Worm (Caenorhabditis elegans) whole organism, L4 larva: ENCODE measurements around the gene bli-2.

Source experiments
- D1046.2 ChIP-seq: fragments of 200-800 bp; sonication (Bioruptor generic); IDR thresholded peaks from 2 replicates; pipeline ENCODE4 v1.3.6; 2022; ENCODE audit warnings: missing genetic modification characterization, missing compliant biosample characterization
- F44E2.7 ChIP-seq: fragments of 200-800 bp; sonication (Bioruptor generic); IDR thresholded peaks from 2 replicates; pipeline ENCODE4 v2.1.2; 2022; ENCODE audit warnings: missing genetic modification characterization, missing compliant biosample characterization
- F49E8.2 ChIP-seq: sonication (generic microtip); optimal IDR thresholded peaks from 2 replicates; lab custom pipeline; 2016; ENCODE audit warnings: missing compliant biosample characterization, mild to moderate bottlenecking, missing genetic modification characterization, borderline replicate concordance
- R02D3.7 ChIP-seq: fragments of 150-350 bp; sonication (generic microtip); optimal IDR thresholded peaks from 3 replicates; lab custom pipeline; 2014; ENCODE audit warnings: missing biosample characterization, missing genetic modification characterization
- T20F7.1 ChIP-seq: fragments of 200-800 bp; sonication (Bioruptor generic); optimal IDR thresholded peaks from 2 replicates; lab custom pipeline; 2018; ENCODE audit warnings: mild to moderate bottlenecking, missing genetic modification characterization, missing compliant biosample characterization
- Y75B8A.6 ChIP-seq: fragments of 200-800 bp; sonication (Bioruptor generic); IDR thresholded peaks from 2 replicates; pipeline ENCODE4 v1.3.6; 2022; ENCODE audit warnings: missing genetic modification reagents, missing genetic modification characterization, missing compliant biosample characterization
- ZK546.5 ChIP-seq, 2 experiments: sonication (generic microtip); optimal IDR thresholded peaks; 2 replicates each; lab custom pipeline; 2017; ENCODE audit warnings: missing biosample characterization in 2 of 2, missing genetic modification characterization in 2 of 2
- aly-2 ChIP-seq: sonication (generic microtip); optimal IDR thresholded peaks from 2 replicates; lab custom pipeline; 2018; ENCODE audit warnings: missing biosample characterization, missing genetic modification characterization
- ama-1 ChIP-seq: fragments of 150-350 bp; optimal IDR thresholded peaks from 2 replicates; lab custom pipeline; 2014; ENCODE audit warnings: inconsistent platforms, mixed read lengths
- arid-1 ChIP-seq: fragments of 200-800 bp; sonication (Bioruptor generic); conservative IDR thresholded peaks from 2 replicates; pipeline ENCODE4 v1.3.6; 2022; ENCODE audit warnings: missing genetic modification reagents, missing genetic modification characterization, missing compliant biosample characterization
- ceh-32 ChIP-seq: sonication (generic microtip); optimal IDR thresholded peaks from 2 replicates; lab custom pipeline; 2016; ENCODE audit warnings: mild to moderate bottlenecking, missing genetic modification characterization, missing compliant biosample characterization; ENCODE audit not compliant: poor library complexity
- ces-1 ChIP-seq: fragments of 150-350 bp; sonication (generic microtip); optimal IDR thresholded peaks from 4 replicates; lab custom pipeline; 2014; ENCODE audit warnings: missing biosample characterization, missing genetic modification reagents, missing genetic modification characterization
- cey-2 ChIP-seq: sonication (generic microtip); optimal IDR thresholded peaks from 3 replicates; lab custom pipeline; 2017; ENCODE audit warnings: missing genetic modification characterization, mild to moderate bottlenecking, missing compliant biosample characterization, antibody characterized with exemption, borderline replicate concordance; ENCODE audit not compliant: insufficient read depth
- daf-19 ChIP-seq: fragments of 200-800 bp; sonication (Bioruptor generic); conservative IDR thresholded peaks from 2 replicates; pipeline ENCODE4 v1.3.6; 2022; ENCODE audit warnings: missing genetic modification characterization, missing compliant biosample characterization
- daf-8 ChIP-seq: fragments of 200-800 bp; sonication (Bioruptor generic); IDR thresholded peaks from 2 replicates; pipeline ENCODE4 v1.3.6; 2022; ENCODE audit warnings: missing genetic modification characterization, missing compliant biosample characterization
- dmd-6 ChIP-seq: fragments of 200-800 bp; sonication (Bioruptor generic); IDR thresholded peaks from 2 replicates; pipeline ENCODE4 v1.3.6; 2022; ENCODE audit warnings: missing genetic modification reagents, missing genetic modification characterization, missing compliant biosample characterization
- dmd-9 ChIP-seq: fragments of 200-800 bp; sonication (Bioruptor generic); IDR thresholded peaks from 2 replicates; pipeline ENCODE4 v1.3.6; 2022; ENCODE audit warnings: missing genetic modification reagents, missing genetic modification characterization, missing compliant biosample characterization
- duxl-1 ChIP-seq: sonication (generic microtip); optimal IDR thresholded peaks from 2 replicates; lab custom pipeline; 2016; ENCODE audit warnings: mild to moderate bottlenecking, missing genetic modification characterization, moderate library complexity, missing compliant biosample characterization; ENCODE audit not compliant: poor library complexity
- fos-1 ChIP-seq: fragments of 150-350 bp; optimal IDR thresholded peaks from 2 replicates; lab custom pipeline; 2014; ENCODE audit warnings: missing biosample characterization, missing genetic modification characterization
- hlh-11 ChIP-seq: fragments of 200-800 bp; sonication (Bioruptor generic); optimal IDR thresholded peaks from 2 replicates; lab custom pipeline; 2018; ENCODE audit warnings: mild to moderate bottlenecking, missing genetic modification characterization, missing compliant biosample characterization
- hlh-30 ChIP-seq: sonication (generic microtip); optimal IDR thresholded peaks from 2 replicates; lab custom pipeline; 2017; ENCODE audit warnings: antibody characterized with exemption, mild to moderate bottlenecking, missing genetic modification characterization, missing compliant biosample characterization; ENCODE audit not compliant: insufficient read depth
- lin-15B ChIP-seq: fragments of 150-350 bp; sonication (generic microtip); optimal IDR thresholded peaks from 3 replicates; lab custom pipeline; 2014; ENCODE audit warnings: missing biosample characterization, missing genetic modification characterization
- lin-38 ChIP-seq: fragments of 200-800 bp; sonication (Bioruptor generic); IDR thresholded peaks from 2 replicates; pipeline ENCODE4 v1.3.6; 2022; ENCODE audit warnings: missing genetic modification reagents, missing genetic modification characterization, missing compliant biosample characterization
- lin-39 ChIP-seq: fragments of 150-350 bp; optimal IDR thresholded peaks from 2 replicates; lab custom pipeline; 2014; ENCODE audit warnings: missing biosample characterization, missing genetic modification reagents, missing genetic modification characterization
- lir-3 ChIP-seq: sonication (generic microtip); optimal IDR thresholded peaks from 2 replicates; lab custom pipeline; 2016; ENCODE audit warnings: mild to moderate bottlenecking, missing genetic modification characterization, missing compliant biosample characterization
- madf-9 ChIP-seq: fragments of 200-800 bp; sonication (Bioruptor generic); conservative IDR thresholded peaks from 2 replicates; pipeline ENCODE4 v1.3.6; 2022; ENCODE audit warnings: missing genetic modification reagents, missing genetic modification characterization, missing compliant biosample characterization
- mdl-1 ChIP-seq, 2 experiments: fragments of 150-350 bp in 1 of 2; sonication (generic microtip) in 1 of 2; optimal IDR thresholded peaks; 2 replicates each; lab custom pipeline; 2014 to 2017; ENCODE audit warnings: missing biosample characterization in 2 of 2, missing genetic modification characterization in 2 of 2
- mdt-29 ChIP-seq: fragments of 200-800 bp; sonication (Bioruptor generic); IDR thresholded peaks from 2 replicates; pipeline ENCODE4 v1.3.6; 2022; ENCODE audit warnings: missing genetic modification reagents, missing genetic modification characterization, missing compliant biosample characterization
- mxl-3 ChIP-seq: fragments of 200-800 bp; sonication (Bioruptor generic); optimal IDR thresholded peaks from 2 replicates; lab custom pipeline; 2018; ENCODE audit warnings: mild to moderate bottlenecking, missing genetic modification characterization, missing compliant biosample characterization
- nhr-10 ChIP-seq: fragments of 150-350 bp; optimal IDR thresholded peaks from 2 replicates; lab custom pipeline; 2014; ENCODE audit warnings: missing biosample characterization, missing genetic modification characterization
- nhr-11 ChIP-seq: fragments of 150-350 bp; optimal IDR thresholded peaks from 2 replicates; lab custom pipeline; 2014; ENCODE audit warnings: missing biosample characterization, missing genetic modification characterization
- nhr-111 ChIP-seq: fragments of 200-800 bp; sonication (Bioruptor generic); optimal IDR thresholded peaks from 2 replicates; lab custom pipeline; 2018; ENCODE audit warnings: mild to moderate bottlenecking, missing genetic modification characterization, missing compliant biosample characterization
- nhr-237 ChIP-seq: sonication (generic microtip); optimal IDR thresholded peaks from 2 replicates; lab custom pipeline; 2017; ENCODE audit warnings: missing biosample characterization, missing genetic modification characterization
- nhr-28 ChIP-seq: fragments of 150-350 bp; optimal IDR thresholded peaks from 2 replicates; lab custom pipeline; 2014; ENCODE audit warnings: missing biosample characterization, missing genetic modification characterization
- nhr-42 ChIP-seq: fragments of 200-800 bp; sonication (Bioruptor generic); IDR thresholded peaks from 2 replicates; pipeline ENCODE4 v1.3.6; 2022; ENCODE audit warnings: missing genetic modification characterization, missing compliant biosample characterization
- pha-4 ChIP-seq, 2 experiments: fragments of 150-350 bp in 1 of 2; fragments of 200-800 bp in 1 of 2; sonication (Bioruptor generic) in 1 of 2; IDR thresholded peaks in 1 of 2; optimal IDR thresholded peaks in 1 of 2; 2 replicates each; pipeline versions ENCODE4 v1.3.6 to Lab custom; 2014 to 2022; ENCODE audit warnings: missing genetic modification characterization in 2 of 2, missing genetic modification reagents in 2 of 2, missing biosample characterization in 1 of 2, missing compliant biosample characterization in 1 of 2
- saeg-2 ChIP-seq: fragments of 200-800 bp; sonication (Bioruptor generic); IDR thresholded peaks from 2 replicates; pipeline ENCODE4 v1.3.6; 2022; ENCODE audit warnings: missing genetic modification reagents, missing genetic modification characterization, missing compliant biosample characterization
- skn-1 ChIP-seq: fragments of 150-350 bp; optimal IDR thresholded peaks from 2 replicates; lab custom pipeline; 2014; ENCODE audit warnings: missing biosample characterization, missing genetic modification characterization
- snpc-4 ChIP-seq: fragments of 150-350 bp; optimal IDR thresholded peaks from 2 replicates; lab custom pipeline; 2014; ENCODE audit warnings: missing biosample characterization, missing genetic modification characterization
- spr-1 ChIP-seq: sonication (generic microtip); optimal IDR thresholded peaks from 2 replicates; lab custom pipeline; 2016; ENCODE audit warnings: mild to moderate bottlenecking, missing genetic modification characterization, missing compliant biosample characterization
- spr-3 ChIP-seq: fragments of 200-800 bp; sonication (Bioruptor generic); optimal IDR thresholded peaks from 2 replicates; lab custom pipeline; 2018; ENCODE audit warnings: mild to moderate bottlenecking, missing genetic modification characterization, missing compliant biosample characterization
- tag-97 ChIP-seq: fragments of 200-800 bp; sonication (Bioruptor generic); IDR thresholded peaks from 2 replicates; pipeline ENCODE4 v1.3.6; 2022; ENCODE audit warnings: missing genetic modification characterization, missing compliant biosample characterization
- tra-1 ChIP-seq: fragments of 200-800 bp; sonication (Bioruptor generic); IDR thresholded peaks from 2 replicates; pipeline ENCODE4 v1.3.6; 2022; ENCODE audit warnings: missing genetic modification reagents, missing genetic modification characterization, missing compliant biosample characterization
- unc-130 ChIP-seq: sonication (generic microtip); optimal IDR thresholded peaks from 2 replicates; lab custom pipeline; 2016; ENCODE audit warnings: missing genetic modification reagents, missing genetic modification characterization, missing compliant biosample characterization
- vab-7 ChIP-seq: fragments of 200-800 bp; sonication (Bioruptor generic); IDR thresholded peaks from 2 replicates; pipeline ENCODE4 v1.3.6; 2022; ENCODE audit warnings: missing genetic modification reagents, missing genetic modification characterization, missing compliant biosample characterization
- ztf-11 ChIP-seq: fragments of 150-350 bp; optimal IDR thresholded peaks from 2 replicates; lab custom pipeline; 2014; ENCODE audit warnings: missing biosample characterization, missing genetic modification characterization

Gene bli-2

ce11 chrII:5701485-5701884, 49.3 kb upstream of the bli-2 start (continued):
- TF ChIP-seq spr-3 (GFP tag; lab: Kevin White, UChicago) (peak; percentile 30), unc-130 (GFP tag; lab: Kevin White, UChicago) (no peak), ceh-32 (tag; lab: Kevin White, UChicago) (no peak), lir-3 (tag; lab: Kevin White, UChicago) (no peak)
- TF ChIP-seq, all 104 proteins: peak for 37

ce11 chrII:5698869-5699268, 46.6 kb upstream of the bli-2 start, which contains the start of the genes C25H3.10 and C25H3.1:
TSS of gene C25H3.10 (minus strand) at chrII:5698969.
TSS of gene C25H3.1 (plus strand) at chrII:5699071.
- TF ChIP-seq lir-3 (tag; lab: Kevin White, UChicago) (no peak), hlh-30 (tag; lab: Kevin White, UChicago) (peak; percentile 19), nhr-28 (tag; lab: Kevin White, UChicago) (peak; percentile 12)

ce11 chrII:5698254-5698653, 46.0 kb upstream of the bli-2 start:
- peak; percentile 31 for TF ChIP-seq mxl-3 (GFP tag; lab: Kevin White, UChicago)
- peak; percentile 70 for TF ChIP-seq nhr-28 (tag; lab: Kevin White, UChicago)
- TF ChIP-seq spr-3 (GFP tag; lab: Kevin White, UChicago): no peak
- no peak for TF ChIP-seq saeg-2
- TF ChIP-seq daf-19 (GFP tag; lab: Robert Waterston, UW): no peak
- no peak for TF ChIP-seq daf-8 (GFP tag; lab: Robert Waterston, UW)
- TF ChIP-seq T20F7.1 (GFP tag; lab: Kevin White, UChicago): no peak
- TF ChIP-seq skn-1 (tag; lab: Kevin White, UChicago): no peak
- TF ChIP-seq dmd-6 (GFP tag; lab: Robert Waterston, UW): peak; percentile 78
- TF ChIP-seq ama-1: no peak
- TF ChIP-seq tag-97 (GFP tag; lab: Robert Waterston, UW): no peak
- no peak for TF ChIP-seq fos-1 (tag; lab: Kevin White, UChicago)
- no peak for TF ChIP-seq duxl-1
- no peak for TF ChIP-seq tra-1 (GFP tag; lab: Robert Waterston, UW)
- no peak for TF ChIP-seq arid-1 (GFP tag; lab: Robert Waterston, UW)
- no peak for TF ChIP-seq F44E2.7
- peak in 1 of 2 experiments; percentile 50 for TF ChIP-seq mdl-1 (tag; optimal IDR thresholded peaks at IDR 0.05; lab: Kevin White, UChicago)
- no peak for TF ChIP-seq lin-39
- TF ChIP-seq pha-4 (GFP tag; IDR thresholded peaks at IDR 0.05; lab: Robert Waterston, UW): no peak
- no peak for TF ChIP-seq pha-4 (tag; optimal IDR thresholded peaks at IDR 0.05; lab: Kevin White, UChicago)
- no peak for TF ChIP-seq ces-1 (GFP tag; lab: Kevin White, UChicago)
- no peak for TF ChIP-seq dmd-9 (GFP tag; lab: Robert Waterston, UW)
- TF ChIP-seq nhr-237 (tag; lab: Kevin White, UChicago): no peak
- TF ChIP-seq D1046.2 (GFP tag; lab: Robert Waterston, UW): no peak
- no peak for TF ChIP-seq aly-2 (tag; lab: Kevin White, UChicago)
- no peak for TF ChIP-seq R02D3.7
- no peak for TF ChIP-seq F49E8.2 (tag; lab: Kevin White, UChicago)
- no peak for TF ChIP-seq mdt-29 (GFP tag; lab: Robert Waterston, UW)
- no peak for TF ChIP-seq nhr-42 (GFP tag; lab: Robert Waterston, UW)
- TF ChIP-seq spr-1 (tag; lab: Kevin White, UChicago): no peak
- TF ChIP-seq ZK546.5 (tag; optimal IDR thresholded peaks at IDR 0.05; lab: Kevin White, UChicago): no peak
- no peak for TF ChIP-seq nhr-10
- TF ChIP-seq cey-2 (tag; lab: Kevin White, UChicago): no peak
- peak; percentile 51 for TF ChIP-seq hlh-11 (tag; lab: Kevin White, UChicago)
- TF ChIP-seq ztf-11 (tag; lab: Kevin White, UChicago): no peak
- TF ChIP-seq lin-15B: no peak
- peak; percentile 47 for TF ChIP-seq nhr-11 (tag; lab: Kevin White, UChicago)
- no peak for TF ChIP-seq vab-7 (GFP tag; lab: Robert Waterston, UW)
- no peak for TF ChIP-seq snpc-4 (tag; lab: Kevin White, UChicago)
- no peak for TF ChIP-seq Y75B8A.6 (GFP tag; lab: Robert Waterston, UW)
- no peak for TF ChIP-seq madf-9 (GFP tag; lab: Robert Waterston, UW)
- no peak for TF ChIP-seq lir-3 (tag; lab: Kevin White, UChicago)
- TF ChIP-seq ceh-32 (tag; lab: Kevin White, UChicago): no peak
- no peak for TF ChIP-seq lin-38 (GFP tag; lab: Robert Waterston, UW)
- no peak for TF ChIP-seq nhr-111 (GFP tag; lab: Kevin White, UChicago)
